Fruit fly (Drosophila melanogaster) whole organism, embryonic: ENCODE results near the gene Syp.

Experiments used
- BEAF-32 ChIP-seq: fragments of 200-800 bp; sonication (Bioruptor generic); optimal IDR thresholded peaks from 3 replicates; lab custom pipeline; 2017; ENCODE audit warnings: missing biosample characterization, missing genetic modification characterization, mild to moderate bottlenecking, moderate library complexity, missing genetic modification reagents
- CG10267 ChIP-seq: fragments of 200-800 bp; sonication (Bioruptor generic); optimal IDR thresholded peaks from 2 replicates; lab custom pipeline; 2018; ENCODE audit warnings: missing biosample characterization, mild to moderate bottlenecking, missing genetic modification characterization, moderate library complexity
- CG12299 ChIP-seq: fragments of 200-800 bp; sonication (Bioruptor generic); optimal IDR thresholded peaks from 2 replicates; lab custom pipeline; 2018; ENCODE audit warnings: missing biosample characterization, mild to moderate bottlenecking, missing genetic modification characterization
- CG13287 ChIP-seq: fragments of 200-800 bp; sonication (Bioruptor generic); IDR thresholded peaks from 2 replicates; pipeline ENCODE4 v1.3.6; 2022; ENCODE audit warnings: missing biosample characterization, missing genetic modification characterization; ENCODE audit not compliant: partially characterized antibody
- CG17186 ChIP-seq: fragments of 200-800 bp; sonication (Bioruptor generic); optimal IDR thresholded peaks from 3 replicates; lab custom pipeline; 2017; ENCODE audit warnings: missing biosample characterization, missing genetic modification reagents, missing genetic modification characterization
- CG30431 ChIP-seq: fragments of 200-800 bp; sonication (Bioruptor generic); optimal IDR thresholded peaks from 2 replicates; lab custom pipeline; 2017; ENCODE audit warnings: missing biosample characterization, missing genetic modification characterization
- CG3847 ChIP-seq: fragments of 200-800 bp; sonication (Bioruptor generic); IDR thresholded peaks from 2 replicates; pipeline ENCODE4 v1.3.6; 2022; ENCODE audit warnings: missing biosample characterization, missing genetic modification characterization
- CG4282 ChIP-seq: fragments of 200-800 bp; sonication (Bioruptor generic); optimal IDR thresholded peaks from 2 replicates; lab custom pipeline; 2016; ENCODE audit warnings: missing biosample characterization, missing genetic modification characterization
- CG6854 ChIP-seq: fragments of 200-800 bp; sonication (Bioruptor generic); optimal IDR thresholded peaks from 3 replicates; lab custom pipeline; 2017; ENCODE audit warnings: missing biosample characterization, mild to moderate bottlenecking, missing genetic modification characterization
- CG8359 ChIP-seq: fragments of 200-800 bp; sonication (Bioruptor generic); optimal IDR thresholded peaks from 2 replicates; lab custom pipeline; 2017; ENCODE audit warnings: missing biosample characterization, mild to moderate bottlenecking, missing genetic modification characterization, borderline replicate concordance
- CG9797 ChIP-seq: fragments of 200-800 bp; sonication (Bioruptor generic); optimal IDR thresholded peaks from 3 replicates; lab custom pipeline; 2018; ENCODE audit warnings: missing biosample characterization, mild to moderate bottlenecking, missing genetic modification characterization
- CTCF ChIP-seq: fragments of 200-800 bp; sonication (Bioruptor generic); optimal IDR thresholded peaks from 2 replicates; lab custom pipeline; 2017; ENCODE audit warnings: missing biosample characterization, mild to moderate bottlenecking, missing genetic modification characterization, moderate library complexity
- Dll ChIP-seq: fragments of 200-800 bp; sonication (Bioruptor generic); IDR thresholded peaks from 4 replicates; pipeline ENCODE4 v1.3.6; 2022; ENCODE audit warnings: missing biosample characterization, missing genetic modification characterization; ENCODE audit not compliant: partially characterized antibody
- Dp ChIP-seq: fragments of 200-800 bp; sonication (Bioruptor generic); optimal IDR thresholded peaks from 2 replicates; lab custom pipeline; 2018; ENCODE audit warnings: missing biosample characterization, mild to moderate bottlenecking, missing genetic modification characterization, moderate library complexity
- Dref ChIP-seq: fragments of 200-800 bp; sonication (Bioruptor generic); IDR thresholded peaks from 2 replicates; pipeline ENCODE4 v1.3.6; 2022; ENCODE audit warnings: missing biosample characterization, missing genetic modification characterization
- E2f2 ChIP-seq: fragments of 200-800 bp; sonication (Bioruptor generic); IDR thresholded peaks from 2 replicates; pipeline ENCODE4 v1.3.6; 2022; ENCODE audit warnings: missing biosample characterization, missing genetic modification characterization
- Ets65A ChIP-seq: fragments of 200-800 bp; sonication (Bioruptor generic); peaks from one replicate; lab custom pipeline; 2016; ENCODE audit warnings: missing biosample characterization, missing genetic modification characterization
- Ets97D ChIP-seq: fragments of 200-800 bp; sonication (Bioruptor generic); optimal IDR thresholded peaks from 3 replicates; lab custom pipeline; 2016; ENCODE audit warnings: missing biosample characterization, missing genetic modification characterization
- Gug ChIP-seq: fragments of 200-800 bp; sonication (Bioruptor generic); IDR thresholded peaks from 4 replicates; pipeline ENCODE4 v1.3.6; 2022; ENCODE audit warnings: missing biosample characterization, missing genetic modification characterization
- HLH4C ChIP-seq: fragments of 200-800 bp; sonication (Bioruptor generic); IDR thresholded peaks from 3 replicates; pipeline ENCODE4 v1.3.6; 2022; ENCODE audit warnings: missing biosample characterization, missing genetic modification characterization; ENCODE audit not compliant: partially characterized antibody
- Hey ChIP-seq: fragments of 200-800 bp; sonication (Bioruptor generic); optimal IDR thresholded peaks from 3 replicates; lab custom pipeline; 2018; ENCODE audit warnings: missing biosample characterization, mild to moderate bottlenecking, missing genetic modification characterization
- Hr39 ChIP-seq: fragments of >200 bp; optimal IDR thresholded peaks from 2 replicates; lab custom pipeline; 2017
- MBD-R2 ChIP-seq: fragments of 200-800 bp; sonication (Bioruptor generic); IDR thresholded peaks from 2 replicates; pipeline ENCODE4 v1.3.6; 2022; ENCODE audit warnings: missing biosample characterization, missing genetic modification characterization
- NC2β ChIP-seq: fragments of 200-800 bp; sonication (Bioruptor generic); optimal IDR thresholded peaks from 2 replicates; lab custom pipeline; 2016; ENCODE audit warnings: missing biosample characterization, missing genetic modification characterization
- Oaz ChIP-seq: fragments of 200-800 bp; sonication (Bioruptor generic); IDR thresholded peaks from 2 replicates; pipeline ENCODE4 v1.3.6; 2022; ENCODE audit warnings: missing biosample characterization, missing genetic modification characterization
- Rfx ChIP-seq: fragments of 200-800 bp; sonication (Bioruptor generic); IDR thresholded peaks from 2 replicates; pipeline ENCODE4 v1.3.6; 2022; ENCODE audit warnings: missing biosample characterization, missing genetic modification characterization
- Xbp1 ChIP-seq: fragments of 200-800 bp; sonication (Bioruptor generic); optimal IDR thresholded peaks from 3 replicates; lab custom pipeline; 2016; ENCODE audit warnings: missing biosample characterization, mild to moderate bottlenecking, missing genetic modification characterization
- amos ChIP-seq: fragments of 200-800 bp; sonication (Bioruptor generic); IDR thresholded peaks from 2 replicates; pipeline ENCODE4 v1.3.6; 2022; ENCODE audit warnings: missing biosample characterization, missing genetic modification characterization; ENCODE audit not compliant: partially characterized antibody
- cato ChIP-seq: fragments of 200-800 bp; sonication (Bioruptor generic); optimal IDR thresholded peaks from 2 replicates; lab custom pipeline; 2016; ENCODE audit warnings: missing biosample characterization, missing genetic modification characterization, borderline replicate concordance
- danr ChIP-seq: fragments of 200-800 bp; sonication (Bioruptor generic); IDR thresholded peaks from 2 replicates; pipeline ENCODE4 v1.3.6; 2022; ENCODE audit warnings: missing biosample characterization, missing genetic modification characterization
- dm ChIP-seq: fragments of 200-800 bp; sonication (Bioruptor generic); optimal IDR thresholded peaks from 3 replicates; lab custom pipeline; 2016; ENCODE audit warnings: missing biosample characterization, missing genetic modification characterization
- exex ChIP-seq: fragments of 200-800 bp; sonication (Bioruptor generic); optimal IDR thresholded peaks from 4 replicates; lab custom pipeline; 2018; ENCODE audit warnings: missing biosample characterization, mild to moderate bottlenecking, missing genetic modification characterization, moderate library complexity
- gcm2 ChIP-seq: fragments of 200-800 bp; sonication (Bioruptor generic); optimal IDR thresholded peaks from 2 replicates; lab custom pipeline; 2016; ENCODE audit warnings: missing biosample characterization, missing genetic modification characterization
- gfzf ChIP-seq: fragments of 200-800 bp; sonication (Bioruptor generic); optimal IDR thresholded peaks from 2 replicates; lab custom pipeline; 2016; ENCODE audit warnings: missing biosample characterization, mild to moderate bottlenecking, missing genetic modification characterization, moderate library complexity
- her ChIP-seq: fragments of 200-800 bp; sonication (Bioruptor generic); optimal IDR thresholded peaks from 2 replicates; lab custom pipeline; 2016; ENCODE audit warnings: missing biosample characterization, missing genetic modification characterization
- inv ChIP-seq: fragments of 200-800 bp; sonication (Bioruptor generic); IDR thresholded peaks from 2 replicates; pipeline ENCODE4 v1.3.6; 2022; ENCODE audit warnings: missing biosample characterization, missing genetic modification characterization; ENCODE audit not compliant: partially characterized antibody
- knrl ChIP-seq: fragments of 200-800 bp; sonication (Bioruptor generic); IDR thresholded peaks from 3 replicates; pipeline ENCODE4 v1.3.6; 2022; ENCODE audit warnings: missing biosample characterization, missing genetic modification characterization; ENCODE audit not compliant: partially characterized antibody
- mirr ChIP-seq: fragments of 200-800 bp; sonication (Bioruptor generic); optimal IDR thresholded peaks from 3 replicates; lab custom pipeline; 2018; ENCODE audit warnings: missing biosample characterization, mild to moderate bottlenecking, missing genetic modification characterization
- pita ChIP-seq: fragments of 200-800 bp; sonication (Bioruptor generic); optimal IDR thresholded peaks from 2 replicates; lab custom pipeline; 2017; ENCODE audit warnings: missing biosample characterization, mild to moderate bottlenecking, missing genetic modification characterization
- pzg ChIP-seq: fragments of 200-800 bp; sonication (Bioruptor generic); optimal IDR thresholded peaks from 3 replicates; lab custom pipeline; 2018; ENCODE audit warnings: missing biosample characterization, mild to moderate bottlenecking, missing genetic modification characterization, moderate library complexity
- sens ChIP-seq: fragments of 200-800 bp; sonication (Bioruptor generic); peaks from one replicate; lab custom pipeline; 2016; ENCODE audit warnings: missing biosample characterization, missing genetic modification characterization
- slp2 ChIP-seq: fragments of 200-800 bp; sonication (Bioruptor generic); optimal IDR thresholded peaks from 2 replicates; lab custom pipeline; 2016; ENCODE audit warnings: missing biosample characterization, missing genetic modification characterization
- sna ChIP-seq: fragments of 200-800 bp; sonication (Bioruptor generic); IDR thresholded peaks from 2 replicates; pipeline ENCODE4 v1.3.6; 2022; ENCODE audit warnings: missing biosample characterization, missing genetic modification characterization; ENCODE audit not compliant: partially characterized antibody
- ssp ChIP-seq: fragments of 200-800 bp; sonication (Bioruptor generic); IDR thresholded peaks from 2 replicates; pipeline ENCODE4 v1.3.6; 2022; ENCODE audit warnings: missing biosample characterization, missing genetic modification characterization
- stwl ChIP-seq: fragments of 200-800 bp; sonication (Bioruptor generic); optimal IDR thresholded peaks from 3 replicates; lab custom pipeline; 2018; ENCODE audit warnings: missing biosample characterization, mild to moderate bottlenecking, missing genetic modification characterization, moderate library complexity
- trem ChIP-seq: fragments of 200-800 bp; optimal IDR thresholded peaks from 3 replicates; lab custom pipeline; 2019; ENCODE audit warnings: missing biosample characterization, mild to moderate bottlenecking, missing genetic modification characterization, moderate library complexity
- unc-4 ChIP-seq: fragments of 200-800 bp; sonication (Bioruptor generic); IDR thresholded peaks from 2 replicates; pipeline ENCODE4 v1.3.6; 2022; ENCODE audit warnings: missing biosample characterization, missing genetic modification characterization; ENCODE audit not compliant: partially characterized antibody
- wor ChIP-seq: fragments of 200-800 bp; sonication (Bioruptor generic); IDR thresholded peaks from 2 replicates; pipeline ENCODE4 v1.3.6; 2022; ENCODE audit warnings: missing biosample characterization, missing genetic modification characterization
- zf30C ChIP-seq: fragments of 200-800 bp; sonication (Bioruptor generic); optimal IDR thresholded peaks from 3 replicates; lab custom pipeline; 2018; ENCODE audit warnings: missing biosample characterization, mild to moderate bottlenecking, missing genetic modification characterization

The Syp gene

DNA sequence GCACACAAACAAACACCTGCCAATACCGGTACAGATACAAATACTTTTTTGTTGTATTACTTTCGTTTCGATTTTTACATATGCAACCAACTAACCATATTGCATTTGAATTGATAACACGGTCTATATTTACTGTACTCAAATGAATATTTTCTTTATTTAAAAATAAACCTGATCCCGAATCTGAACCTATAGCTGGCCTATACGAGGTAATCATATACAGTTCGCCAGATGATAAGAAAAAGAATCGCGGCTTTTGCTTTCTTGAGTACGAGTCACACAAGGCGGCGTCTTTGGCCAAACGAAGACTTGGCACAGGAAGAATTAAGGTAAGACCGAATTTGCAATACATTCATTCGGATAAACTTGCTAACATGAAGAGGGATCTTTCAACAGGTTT, 40.4 kb downstream of the Syp start:
- TF ChIP-seq Ets65A = peak; percentile 60
- TF ChIP-seq ssp = no peak

DNA sequence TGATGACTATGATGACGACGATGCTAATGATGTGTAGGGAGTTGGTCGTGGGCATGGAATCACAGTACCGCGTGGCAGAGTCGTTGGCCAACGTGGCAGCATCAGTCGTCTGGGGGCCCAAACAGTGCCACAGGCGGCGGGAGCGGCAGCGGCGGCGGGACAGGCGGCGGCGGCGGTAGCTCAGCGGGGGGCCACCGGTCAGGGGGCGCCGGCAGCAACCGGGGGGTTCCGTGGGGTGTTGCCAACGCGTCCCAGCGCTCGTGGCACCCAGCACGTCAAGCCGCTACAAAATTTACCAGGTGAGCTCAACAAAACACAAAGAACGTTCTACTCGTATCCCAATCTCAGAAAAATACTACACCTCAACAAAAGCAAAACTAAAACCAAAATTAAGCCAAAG, 45.7 kb downstream of the Syp start:
- TF ChIP-seq Xbp1 (no peak), CG3847 (GFP tag; lab: Robert Waterston, UW) (no peak), Hr39 (lab: Kevin White, UChicago) (peak; percentile 88), her (GFP tag; lab: Kevin White, UChicago) (no peak), mirr (no peak), pzg (no peak), wor (no peak), Hey (tag; lab: Kevin White, UChicago) (peak; percentile 5), cato (GFP tag; lab: Kevin White, UChicago) (no peak)
- TF ChIP-seq, all 482 proteins: peak for 2

DNA sequence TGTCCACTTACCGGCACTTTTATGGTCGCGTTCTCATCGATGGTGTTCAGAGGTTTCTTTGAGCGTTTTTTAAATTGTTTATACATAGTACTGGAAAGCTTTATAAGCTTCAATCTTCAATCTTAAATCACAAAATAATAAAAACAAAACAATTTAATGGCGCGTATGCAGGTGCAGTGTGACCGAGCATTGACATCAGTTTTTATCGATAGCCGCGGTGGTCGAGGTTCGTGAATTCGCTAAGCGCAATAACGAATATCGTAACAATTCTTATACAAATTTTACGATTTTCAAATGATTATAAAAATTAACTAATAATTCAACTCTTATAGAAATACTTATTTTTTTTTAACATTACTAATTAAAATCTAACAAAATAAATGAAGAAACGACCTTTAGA, 59.5 kb downstream of the Syp start, which contains the start of gene Fancd2:
TSS of gene Fancd2 (minus strand) at position 183 of the 400 bp plus-strand sequence.
- TF ChIP-seq slp2 (GFP tag; lab: Kevin White, UChicago) (no peak), unc-4 (peak; percentile 63), pzg (peak; percentile 64), stwl (tag; lab: Kevin White, UChicago) (peak; percentile 91), gfzf (GFP tag; lab: Kevin White, UChicago) (peak; percentile 60), CTCF (peak; percentile 10), CG9797 (peak; percentile 74), Dref (peak; percentile 80), trem (tag; lab: Kevin White, UChicago) (peak; percentile 49), CG30431 (GFP tag; lab: Kevin White, UChicago) (no peak), Dll (GFP tag; lab: Robert Waterston, UW) (peak; percentile 73), CG4282 (GFP tag; lab: Kevin White, UChicago) (no peak), dm (no peak), zf30C (GFP tag; lab: Kevin White, UChicago) (no peak), NC2β (GFP tag; lab: Kevin White, UChicago) (no peak), CG6854 (GFP tag; lab: Kevin White, UChicago) (no peak), Dp (GFP tag; lab: Kevin White, UChicago) (peak; percentile 89), exex (no peak), CG8359 (GFP tag; lab: Kevin White, UChicago) (no peak), BEAF-32 (GFP tag; lab: Kevin White, UChicago) (peak; percentile 72), E2f2 (peak; percentile 92), gcm2 (GFP tag; lab: Kevin White, UChicago) (no peak), knrl (GFP tag; lab: Robert Waterston, UW) (peak; percentile 70), CG10267 (tag; lab: Kevin White, UChicago) (peak; percentile 22), MBD-R2 (GFP tag; lab: Robert Waterston, UW) (peak; percentile 66; the same call in 1 of the 2 replicates), pita (GFP tag; lab: Kevin White, UChicago) (peak; percentile 54), Rfx (GFP tag; lab: Robert Waterston, UW) (no peak), Ets97D (GFP tag; lab: Kevin White, UChicago) (peak; percentile 53), Gug (GFP tag; lab: Robert Waterston, UW) (no peak), Oaz (GFP tag; lab: Robert Waterston, UW) (no peak), CG13287 (GFP tag; lab: Robert Waterston, UW) (peak; percentile 79), CG12299 (tag; lab: Kevin White, UChicago) (no peak), sna (GFP tag; lab: Robert Waterston, UW) (peak; percentile 58; the same call in 1 of the 2 replicates), HLH4C (GFP tag; lab: Robert Waterston, UW) (0 out of 3 replicates have a peak, but pooled peaks have one; percentile 9), CG17186 (GFP tag; lab: Kevin White, UChicago) (peak; percentile 37), sens (GFP tag; lab: Kevin White, UChicago) (peak; percentile 1), danr (GFP tag; lab: Robert Waterston, UW) (no peak), amos (GFP tag; lab: Robert Waterston, UW) (peak; percentile 72), inv (GFP tag; lab: Robert Waterston, UW) (0 out of 2 replicates have a peak, but pooled peaks have one; percentile 24)
